Fruit fly (Drosophila melanogaster) S2 (cell line): ENCODE results near the gene Femcoat.

Source experiments
- CG8478 ChIP-seq: fragments of >200 bp; optimal IDR thresholded peaks from 2 replicates; lab custom pipeline; 2018
- CTCF ChIP-seq, 2 experiments: fragments of >200 bp; optimal IDR thresholded peaks; 2 replicates each; lab custom pipeline; 2018

dm6 chrX:4197463-4197862, 45.2 kb downstream of the Femcoat start:
- TF ChIP-seq CG8478 (lab: Kevin White, UChicago) (no peak), CTCF (optimal IDR thresholded peaks at IDR 0.05; lab: Kevin White, UChicago) (no peak)
